Fruit fly (Drosophila melanogaster): Measurements from ENCODE around the gene CG10428.

CG10428 gene

dm6 chr2L:18974063-18974779 is 25.5 kb downstream of the CG10428 start, which contains the start of the genes L2HGDH and CG10431 (continued):
- peak; percentile 55; the same call in 2 of the 3 replicates for TF ChIP-seq ci (GFP tag; IDR thresholded peaks at IDR 0.05)
- TF ChIP-seq CG4820 (GFP tag; optimal IDR thresholded peaks at IDR 0.05): peak; percentile 13
- peak; percentile 25 for TF ChIP-seq ATbp (GFP tag; optimal IDR thresholded peaks at IDR 0.05)
- TF ChIP-seq Mrtf (GFP tag; IDR thresholded peaks at IDR 0.05): no peak
- no peak for TF ChIP-seq CG6791 (GFP tag; IDR thresholded peaks at IDR 0.05; ENCODE audit: partially characterized antibody)
- peak; percentile 56 for TF ChIP-seq CG3995 (GFP tag; optimal IDR thresholded peaks at IDR 0.05)
- no peak for TF ChIP-seq hb (GFP tag; IDR thresholded peaks at IDR 0.05; ENCODE audit: partially characterized antibody)
- TF ChIP-seq sens-2 (GFP tag; IDR thresholded peaks at IDR 0.05): no peak
- peak; percentile 47 for TF ChIP-seq Ssrp (tag; optimal IDR thresholded peaks at IDR 0.05)
- peak; percentile 37 for TF ChIP-seq Nf-YB (GFP tag; optimal IDR thresholded peaks at IDR 0.05)
- TF ChIP-seq CG1602 (GFP tag; optimal IDR thresholded peaks at IDR 0.05): peak; percentile 55
- no peak for TF ChIP-seq ac (GFP tag; optimal IDR thresholded peaks at IDR 0.05)
- peak; percentile 54 for TF ChIP-seq CG17359 (tag; optimal IDR thresholded peaks at IDR 0.05)
- TF ChIP-seq Dad (GFP tag; optimal IDR thresholded peaks at IDR 0.05): no peak
- peak; percentile 37 for TF ChIP-seq CG11723 (GFP tag; optimal IDR thresholded peaks at IDR 0.05)
- peak; percentile 57 for TF ChIP-seq az2 (GFP tag; optimal IDR thresholded peaks at IDR 0.05)
- no peak for TF ChIP-seq dan (GFP tag; IDR thresholded peaks at IDR 0.05)
- TF ChIP-seq CG11560 (tag; IDR thresholded peaks at IDR 0.05): no peak
- TF ChIP-seq crc (GFP tag; optimal IDR thresholded peaks at IDR 0.05): no peak
- peak; percentile 1 for TF ChIP-seq jumu (GFP tag; optimal IDR thresholded peaks at IDR 0.05)
- TF ChIP-seq lmd (GFP tag; IDR thresholded peaks at IDR 0.05): 0 out of 2 replicates have a peak, but pooled peaks have one; percentile 21
- TF ChIP-seq Atf-2 (GFP tag; optimal IDR thresholded peaks at IDR 0.05): no peak
- TF ChIP-seq exex (tag; optimal IDR thresholded peaks at IDR 0.05): peak; percentile 93
- no peak; the same call in 1 of the 2 replicates for TF ChIP-seq CG16779 (GFP tag; IDR thresholded peaks at IDR 0.05)
- TF ChIP-seq Chrac-16 (GFP tag; optimal IDR thresholded peaks at IDR 0.05): peak; percentile 60
- TF ChIP-seq Pdp1 (GFP tag; optimal IDR thresholded peaks at IDR 0.05): peak; percentile 38 to 76
- TF ChIP-seq CG32767 (GFP tag; IDR thresholded peaks at IDR 0.05): no peak
- TF ChIP-seq Oaz (GFP tag; IDR thresholded peaks at IDR 0.05): no peak
- TF ChIP-seq CG31224 (GFP tag; IDR thresholded peaks at IDR 0.05): no peak
- peak; percentile 65 for TF ChIP-seq CG15514 (GFP tag; optimal IDR thresholded peaks at IDR 0.05)
- no peak for TF ChIP-seq ro (GFP tag; IDR thresholded peaks at IDR 0.05)
- no peak for TF ChIP-seq fu2 (GFP tag; optimal IDR thresholded peaks at IDR 0.05)
- TF ChIP-seq ash1 (GFP tag; optimal IDR thresholded peaks at IDR 0.05): no peak
- TF ChIP-seq Bdp1 (GFP tag; optimal IDR thresholded peaks at IDR 0.05): peak; percentile 46
- TF ChIP-seq disco-r (GFP tag; optimal IDR thresholded peaks at IDR 0.05): peak; percentile 34
- TF ChIP-seq sqz (GFP tag; optimal IDR thresholded peaks at IDR 0.05): no peak
- peak; percentile 14 for TF ChIP-seq CG7786 (GFP tag; optimal IDR thresholded peaks at IDR 0.05)
- TF ChIP-seq zfh1 (GFP tag; IDR thresholded peaks at IDR 0.05): 0 out of 3 replicates have a peak, but pooled peaks have one; percentile 32
- peak; percentile 64 for TF ChIP-seq CG9437 (GFP tag; optimal IDR thresholded peaks at IDR 0.05)
- peak; percentile 8 for TF ChIP-seq pnt (GFP tag; optimal IDR thresholded peaks at IDR 0.05)
- no peak for TF ChIP-seq CG43689 (GFP tag; IDR thresholded peaks at IDR 0.05)
- TF ChIP-seq odd (GFP tag; optimal IDR thresholded peaks at IDR 0.05): peak; percentile 30
- TF ChIP-seq ken (GFP tag; IDR thresholded peaks at IDR 0.05): 0 out of 3 replicates have a peak, but pooled peaks have one; percentile 51
- TF ChIP-seq repo (GFP tag; optimal IDR thresholded peaks at IDR 0.05): peak; percentile 30
- no peak for TF ChIP-seq da (GFP tag; optimal IDR thresholded peaks at IDR 0.05)
- peak; percentile 79 for TF ChIP-seq CG17361 (GFP tag; IDR thresholded peaks at IDR 0.05)
- no peak for TF ChIP-seq CG30431 (GFP tag; optimal IDR thresholded peaks at IDR 0.05)
- no peak for TF ChIP-seq ase (GFP tag; IDR thresholded peaks at IDR 0.05)
- peak; percentile 27 for TF ChIP-seq CG2875 (GFP tag; optimal IDR thresholded peaks at IDR 0.05)
- no peak for TF ChIP-seq Sry-β (GFP tag; optimal IDR thresholded peaks at IDR 0.05)
